Worm (Caenorhabditis elegans) whole organism, young adult: ENCODE data around the gene F58F12.12.

Source experiments
- D2030.7 ChIP-seq: fragments of 200-800 bp; sonication (Bioruptor generic); IDR thresholded peaks from 2 replicates; pipeline ENCODE4 v1.3.6; 2022; ENCODE audit warnings: missing genetic modification reagents, missing genetic modification characterization, missing compliant biosample characterization
- F23B12.7 ChIP-seq: sonication (generic microtip); optimal IDR thresholded peaks from 2 replicates; lab custom pipeline; 2017; ENCODE audit warnings: missing genetic modification characterization, mild to moderate bottlenecking, missing compliant biosample characterization, antibody characterized with exemption, moderate library complexity; ENCODE audit not compliant: insufficient read depth
- F33H1.4 ChIP-seq: fragments of 200-800 bp; sonication (Bioruptor generic); IDR thresholded peaks from 2 replicates; pipeline ENCODE4 v1.3.6; 2022; ENCODE audit warnings: missing genetic modification reagents, missing genetic modification characterization, missing compliant biosample characterization
- F49E8.2 ChIP-seq: sonication (generic microtip); optimal IDR thresholded peaks from 3 replicates; lab custom pipeline; 2017; ENCODE audit warnings: missing genetic modification characterization, mild to moderate bottlenecking, missing compliant biosample characterization, antibody characterized with exemption, moderate library complexity; ENCODE audit not compliant: insufficient read depth
- Y53F4B.3 ChIP-seq: fragments of 200-800 bp; sonication (Bioruptor generic); IDR thresholded peaks from 2 replicates; pipeline ENCODE4 v1.3.6; 2022; ENCODE audit warnings: missing genetic modification reagents, missing genetic modification characterization, missing compliant biosample characterization
- Y95B8A.8 ChIP-seq: fragments of 200-800 bp; sonication (Bioruptor generic); IDR thresholded peaks from 2 replicates; pipeline ENCODE4 v1.3.6; 2022; ENCODE audit warnings: missing genetic modification reagents, missing genetic modification characterization, missing compliant biosample characterization
- ZK185.1 ChIP-seq: sonication (generic microtip); optimal IDR thresholded peaks from 2 replicates; lab custom pipeline; 2016; ENCODE audit warnings: mild to moderate bottlenecking, missing genetic modification characterization, missing compliant biosample characterization; ENCODE audit not compliant: poor library complexity, severe bottlenecking
- ama-1 ChIP-seq, 3 experiments: fragments of 150-350 bp in 1 of 3; sonication (generic microtip) in 2 of 3; optimal IDR thresholded peaks; 2 replicates each; lab custom pipeline; 2014 to 2018; ENCODE audit warnings: missing biosample characterization in 2 of 3, missing genetic modification characterization in 2 of 3, missing genetic modification reagents in 2 of 3
- aptf-2 ChIP-seq: fragments of 200-800 bp; sonication (Bioruptor generic); conservative IDR thresholded peaks from 2 replicates; pipeline ENCODE4 v1.3.6; 2022; ENCODE audit warnings: missing genetic modification reagents, missing genetic modification characterization, missing compliant biosample characterization
- athp-1 ChIP-seq: sonication (generic microtip); optimal IDR thresholded peaks from 2 replicates; lab custom pipeline; 2017; ENCODE audit warnings: mild to moderate bottlenecking, missing genetic modification characterization, missing compliant biosample characterization
- attf-3 ChIP-seq: fragments of 200-800 bp; sonication (Bioruptor generic); conservative IDR thresholded peaks from 2 replicates; pipeline ENCODE4 v1.3.6; 2022; ENCODE audit warnings: missing genetic modification reagents, missing genetic modification characterization, missing compliant biosample characterization
- ceh-27 ChIP-seq: fragments of 200-800 bp; sonication (Bioruptor generic); optimal IDR thresholded peaks from 2 replicates; lab custom pipeline; 2018; ENCODE audit warnings: mild to moderate bottlenecking, missing genetic modification characterization, moderate library complexity, missing compliant biosample characterization
- ceh-91 ChIP-seq: fragments of 200-800 bp; sonication (Bioruptor generic); IDR thresholded peaks from 2 replicates; pipeline ENCODE4 v1.3.6; 2022; ENCODE audit warnings: missing genetic modification reagents, missing genetic modification characterization, missing compliant biosample characterization
- chd-7 ChIP-seq: sonication (generic microtip); optimal IDR thresholded peaks from 2 replicates; lab custom pipeline; 2016; ENCODE audit warnings: mild to moderate bottlenecking, missing genetic modification characterization, moderate library complexity, missing compliant biosample characterization
- dox-1 ChIP-seq: fragments of 200-800 bp; sonication (Bioruptor generic); IDR thresholded peaks from 2 replicates; pipeline ENCODE4 v1.3.6; 2022; ENCODE audit warnings: missing genetic modification reagents, missing genetic modification characterization, missing compliant biosample characterization
- dpl-1 ChIP-seq: fragments of 150-350 bp; optimal IDR thresholded peaks from 2 replicates; lab custom pipeline; 2014; ENCODE audit warnings: missing biosample characterization, missing genetic modification reagents, missing genetic modification characterization
- efl-1 ChIP-seq: fragments of 150-350 bp; optimal IDR thresholded peaks from 2 replicates; lab custom pipeline; 2014; ENCODE audit warnings: missing biosample characterization, missing genetic modification reagents, missing genetic modification characterization
- ets-4 ChIP-seq: fragments of 200-800 bp; sonication (Bioruptor generic); optimal IDR thresholded peaks from 2 replicates; lab custom pipeline; 2018; ENCODE audit warnings: mild to moderate bottlenecking, missing genetic modification characterization, missing compliant biosample characterization
- him-1 ChIP-seq: sonication (generic microtip); optimal IDR thresholded peaks from 2 replicates; lab custom pipeline; 2016; ENCODE audit warnings: missing genotype, missing genetic modification reagents, missing genetic modification characterization, missing compliant biosample characterization
- hmg-20 ChIP-seq: fragments of 200-800 bp; sonication (Bioruptor generic); IDR thresholded peaks from 2 replicates; pipeline ENCODE4 v1.3.6; 2022; ENCODE audit warnings: missing genetic modification reagents, missing genetic modification characterization, missing compliant biosample characterization
- hsf-1 ChIP-seq: fragments of 200-800 bp; sonication (Bioruptor generic); IDR thresholded peaks from 2 replicates; pipeline ENCODE4 v1.3.6; 2022; ENCODE audit warnings: missing genetic modification reagents, missing genetic modification characterization, missing compliant biosample characterization
- lin-35 ChIP-seq, 3 experiments: fragments of 150-350 bp in 2 of 3; sonication (generic microtip) in 1 of 3; optimal IDR thresholded peaks; 2 replicates each; lab custom pipeline; 2014 to 2018; ENCODE audit warnings: missing biosample characterization in 3 of 3, missing genetic modification characterization in 3 of 3, missing genetic modification reagents in 3 of 3
- lin-40 ChIP-seq: sonication (generic microtip); optimal IDR thresholded peaks from 2 replicates; lab custom pipeline; 2016; ENCODE audit warnings: missing genetic modification characterization, mild to moderate bottlenecking, missing compliant biosample characterization, missing genotype, missing genetic modification reagents
- lin-54 ChIP-seq: fragments of 200-800 bp; sonication (Bioruptor generic); optimal IDR thresholded peaks from 2 replicates; lab custom pipeline; 2018; ENCODE audit warnings: mild to moderate bottlenecking, missing genetic modification characterization, missing compliant biosample characterization
- lir-1 ChIP-seq: fragments of 200-800 bp; sonication (Bioruptor generic); conservative IDR thresholded peaks from 2 replicates; pipeline ENCODE4 v1.3.6; 2022; ENCODE audit warnings: missing genetic modification reagents, missing genetic modification characterization, missing compliant biosample characterization
- lsl-1 ChIP-seq: fragments of 200-800 bp; sonication (Bioruptor generic); optimal IDR thresholded peaks from 2 replicates; lab custom pipeline; 2018; ENCODE audit warnings: mild to moderate bottlenecking, missing genetic modification characterization, moderate library complexity, missing compliant biosample characterization
- madf-3 ChIP-seq: fragments of 200-800 bp; sonication (Bioruptor generic); IDR thresholded peaks from 2 replicates; pipeline ENCODE4 v1.3.6; 2022; ENCODE audit warnings: missing genetic modification reagents, missing genetic modification characterization, missing compliant biosample characterization
- madf-6 ChIP-seq: fragments of 200-800 bp; sonication (Bioruptor generic); IDR thresholded peaks from 2 replicates; pipeline ENCODE4 v1.3.6; 2022; ENCODE audit warnings: missing genetic modification reagents, missing genetic modification characterization, missing compliant biosample characterization
- madf-8 ChIP-seq: fragments of 200-800 bp; sonication (Bioruptor generic); conservative IDR thresholded peaks from 2 replicates; pipeline ENCODE4 v1.3.6; 2022; ENCODE audit warnings: missing genetic modification reagents, missing genetic modification characterization, missing compliant biosample characterization
- mcd-1 ChIP-seq: fragments of 200-800 bp; sonication (Bioruptor generic); IDR thresholded peaks from 2 replicates; pipeline ENCODE4 v1.3.6; 2022; ENCODE audit warnings: missing genetic modification reagents, missing genetic modification characterization, missing compliant biosample characterization
- rec-8 ChIP-seq, 2 experiments: sonication (generic microtip); optimal IDR thresholded peaks; 2 replicates each; lab custom pipeline; 2016; ENCODE audit warnings: mild to moderate bottlenecking in 2 of 2, missing genetic modification characterization in 2 of 2, missing genetic modification reagents in 2 of 2, missing genotype in 2 of 2, missing biosample characterization in 1 of 2, missing compliant biosample characterization in 1 of 2, moderate library complexity in 1 of 2
- snpc-1.1 ChIP-seq: sonication (generic microtip); optimal IDR thresholded peaks from 2 replicates; lab custom pipeline; 2017; ENCODE audit warnings: missing genetic modification characterization, mild to moderate bottlenecking, missing compliant biosample characterization, antibody characterized with exemption, moderate library complexity, missing genotype, missing genetic modification reagents; ENCODE audit not compliant: insufficient read depth
- snpc-3.4 ChIP-seq: sonication (generic microtip); optimal IDR thresholded peaks from 2 replicates; lab custom pipeline; 2017; ENCODE audit warnings: missing genetic modification characterization, mild to moderate bottlenecking, missing compliant biosample characterization, antibody characterized with exemption, moderate library complexity, missing genotype, missing genetic modification reagents
- snpc-4 ChIP-seq, 5 experiments: fragments of 150-350 bp in 1 of 5; sonication (generic microtip) in 4 of 5; optimal IDR thresholded peaks; 2 replicates each; lab custom pipeline; 2014 to 2018; ENCODE audit warnings: missing genetic modification characterization in 5 of 5, missing biosample characterization in 3 of 5, antibody characterized with exemption in 2 of 5, mild to moderate bottlenecking in 2 of 5, missing compliant biosample characterization in 2 of 5, missing genotype in 2 of 5, moderate library complexity in 2 of 5, missing genetic modification reagents in 1 of 5
- tbp1 ChIP-seq: fragments of 200-800 bp; sonication (Bioruptor generic); optimal IDR thresholded peaks from 2 replicates; lab custom pipeline; 2018; ENCODE audit warnings: mild to moderate bottlenecking, missing genetic modification characterization, missing compliant biosample characterization
- tlf-1 ChIP-seq: fragments of 200-800 bp; sonication (Bioruptor generic); optimal IDR thresholded peaks from 2 replicates; lab custom pipeline; 2018; ENCODE audit warnings: mild to moderate bottlenecking, missing genetic modification characterization, missing compliant biosample characterization
- unc-130 ChIP-seq: sonication (generic microtip); optimal IDR thresholded peaks from 2 replicates; lab custom pipeline; 2016; ENCODE audit warnings: missing genetic modification reagents, missing genetic modification characterization, missing compliant biosample characterization
- xnd-1 ChIP-seq: sonication (generic microtip); optimal IDR thresholded peaks from 2 replicates; lab custom pipeline; 2016; ENCODE audit warnings: missing genotype, missing genetic modification reagents, missing genetic modification characterization, missing compliant biosample characterization
- ztf-18 ChIP-seq: sonication (generic microtip); optimal IDR thresholded peaks from 2 replicates; lab custom pipeline; 2016; ENCODE audit warnings: missing genotype, mild to moderate bottlenecking, missing genetic modification characterization, missing compliant biosample characterization
- ztf-22 ChIP-seq: fragments of 200-800 bp; sonication (Bioruptor generic); optimal IDR thresholded peaks from 2 replicates; lab custom pipeline; 2018; ENCODE audit warnings: mild to moderate bottlenecking, missing genetic modification characterization, moderate library complexity, missing compliant biosample characterization
- ztf-26 ChIP-seq: sonication (generic microtip); optimal IDR thresholded peaks from 2 replicates; lab custom pipeline; 2017; ENCODE audit warnings: missing genetic modification characterization, missing compliant biosample characterization

Gene F58F12.12

DNA sequence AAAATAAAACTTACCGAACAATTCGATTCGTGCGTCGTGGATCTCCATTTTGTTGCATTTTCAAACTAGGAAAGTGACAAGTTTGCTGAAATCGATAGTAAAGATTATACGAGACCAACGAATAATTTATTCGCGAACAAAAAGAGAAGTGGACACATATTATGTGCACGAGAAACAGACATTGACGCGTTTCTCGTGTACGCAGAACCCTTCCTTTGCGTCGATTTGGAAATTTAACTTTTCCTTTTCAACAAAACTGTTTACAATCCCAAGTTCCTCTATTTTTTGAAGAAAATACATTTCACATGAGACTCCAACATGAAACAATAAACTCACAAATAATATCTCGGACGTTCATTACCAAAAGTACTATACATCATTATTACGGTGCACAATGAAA, 20.1 kb upstream of the F58F12.12 start, which contains the start of gene K10B2.4 (continued):
- TF ChIP-seq ceh-91: no peak
- TF ChIP-seq hmg-20 (GFP tag; lab: Robert Waterston, UW): no peak
- TF ChIP-seq F23B12.7 (tag; lab: Kevin White, UChicago): peak; percentile 80
- TF ChIP-seq rec-8 (tag; optimal IDR thresholded peaks at IDR 0.05; lab: Kevin White, UChicago): no peak
- no peak for TF ChIP-seq athp-1
- peak; percentile 64 for TF ChIP-seq dox-1
- no peak for TF ChIP-seq ets-4 (GFP tag; lab: Kevin White, UChicago)

DNA sequence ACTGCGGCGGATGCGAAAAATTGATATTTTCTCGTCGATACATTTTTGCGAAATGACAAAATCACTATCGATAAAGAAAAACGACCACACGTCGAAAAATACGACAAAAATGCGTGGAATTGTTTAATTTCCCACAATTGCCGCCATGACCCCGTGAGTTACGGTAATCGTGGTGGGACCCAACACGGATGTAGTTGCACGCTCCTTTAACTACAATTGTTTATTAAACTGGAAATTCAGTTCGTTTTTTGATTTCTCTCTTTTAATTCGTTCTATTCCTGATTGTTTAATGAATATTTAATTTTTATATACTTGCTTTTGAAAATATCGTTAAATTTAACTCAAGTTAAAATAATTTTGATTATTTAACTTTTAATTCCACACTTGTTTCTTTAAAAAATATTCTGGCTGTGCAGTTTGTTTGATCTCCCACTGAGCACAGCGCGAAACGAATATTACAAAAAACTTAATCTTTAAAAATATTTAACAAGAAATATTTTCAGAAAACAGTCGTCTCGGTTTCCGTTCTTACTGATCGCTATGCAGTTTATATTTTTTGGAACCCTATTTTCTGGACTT, 15.6 kb upstream of the F58F12.12 start, which contains the start of the genes ani-2 and clec-88:
TSS of gene ani-2 (minus strand) at position 131 of the 579 bp plus-strand sequence.
TSS of gene clec-88 (plus strand) at position 486 of the 579 bp plus-strand sequence.
- no peak for TF ChIP-seq ama-1 (optimal IDR thresholded peaks at IDR 0.05; lab: Kevin White, UChicago)
- TF ChIP-seq ama-1 (GFP tag; optimal IDR thresholded peaks at IDR 0.05; lab: Kevin White, UChicago): no peak
- TF ChIP-seq efl-1 (GFP tag; lab: Kevin White, UChicago): peak; percentile 96
- peak; percentile 20 for TF ChIP-seq tlf-1 (GFP tag; lab: Kevin White, UChicago)
- peak; percentile 73 for TF ChIP-seq unc-130 (GFP tag; lab: Kevin White, UChicago)
- peak; percentile 68 for TF ChIP-seq F49E8.2 (tag; lab: Kevin White, UChicago)
- peak; percentile 63; the same call in 1 of the 2 replicates for TF ChIP-seq dox-1
- TF ChIP-seq dpl-1 (GFP tag; lab: Kevin White, UChicago): peak; percentile 76
- TF ChIP-seq lin-54 (GFP tag; lab: Kevin White, UChicago): peak; percentile 49
- 0 out of 2 replicates have a peak, but pooled peaks have one; percentile 45 for TF ChIP-seq hsf-1 (GFP tag; lab: Robert Waterston, UW)
- peak; percentile 9 for TF ChIP-seq ztf-18
- no peak for TF ChIP-seq chd-7
- 0 out of 2 replicates have a peak, but pooled peaks have one; percentile 23 for TF ChIP-seq madf-3
- TF ChIP-seq attf-3 (GFP tag; lab: Robert Waterston, UW): no peak
- peak; percentile 28; the same call in 1 of the 2 replicates for TF ChIP-seq lir-1 (GFP tag; lab: Robert Waterston, UW)
- no peak for TF ChIP-seq ZK185.1 (tag; lab: Kevin White, UChicago)
- peak; percentile 31 for TF ChIP-seq tbp1 (GFP tag; lab: Kevin White, UChicago)
- TF ChIP-seq lsl-1 (GFP tag; lab: Kevin White, UChicago): peak; percentile 98
- peak; percentile 96 for TF ChIP-seq F33H1.4 (GFP tag; lab: Robert Waterston, UW)
- TF ChIP-seq madf-8 (GFP tag; lab: Robert Waterston, UW): peak; percentile 89
- TF ChIP-seq him-1 (tag; lab: Kevin White, UChicago): peak; percentile 34
- peak in 1 of 3 experiments; percentile 29 for TF ChIP-seq lin-35 (GFP tag; optimal IDR thresholded peaks at IDR 0.05; lab: Kevin White, UChicago)
- TF ChIP-seq mcd-1 (GFP tag; lab: Robert Waterston, UW): peak; percentile 34; the same call in 1 of the 2 replicates
- TF ChIP-seq snpc-1.1 (tag; lab: Kevin White, UChicago): peak; percentile 0
- peak; percentile 73 for TF ChIP-seq F23B12.7 (tag; lab: Kevin White, UChicago)
- TF ChIP-seq ceh-27 (GFP tag; lab: Kevin White, UChicago): no peak
- TF ChIP-seq aptf-2 (GFP tag; lab: Robert Waterston, UW): no peak
- peak; percentile 90 for TF ChIP-seq xnd-1
- peak; percentile 16; the same call in 1 of the 2 replicates for TF ChIP-seq Y53F4B.3 (GFP tag; lab: Robert Waterston, UW)
- 0 out of 2 replicates have a peak, but pooled peaks have one; percentile 8 for TF ChIP-seq Y95B8A.8
- peak; percentile 85 for TF ChIP-seq ceh-91
- TF ChIP-seq snpc-3.4 (tag; lab: Kevin White, UChicago): peak; percentile 52
- TF ChIP-seq D2030.7: peak; percentile 84
- no peak for TF ChIP-seq ztf-26
- TF ChIP-seq madf-6 (GFP tag; lab: Robert Waterston, UW): peak; percentile 95
- TF ChIP-seq rec-8 (tag; optimal IDR thresholded peaks at IDR 0.05; lab: Kevin White, UChicago): no peak
- TF ChIP-seq ztf-22 (GFP tag; lab: Kevin White, UChicago): no peak
- TF ChIP-seq snpc-4 (GFP tag; optimal IDR thresholded peaks at IDR 0.05; lab: Kevin White, UChicago): no peak
- TF ChIP-seq snpc-4 (tag; optimal IDR thresholded peaks at IDR 0.05; lab: Kevin White, UChicago): peak in 1 of 4 experiments; percentile 17
- TF ChIP-seq lin-40: no peak
